Worm (Caenorhabditis elegans) whole organism, late embryonic: Measurements from ENCODE around the gene C44C10.3.

Source experiments
- K09A11.1 ChIP-seq: sonication (generic microtip); optimal IDR thresholded peaks from 2 replicates; lab custom pipeline; 2017; ENCODE audit warnings: antibody characterized with exemption, mild to moderate bottlenecking, missing genetic modification characterization, missing compliant biosample characterization; ENCODE audit not compliant: insufficient read depth
- T23F11.4 ChIP-seq: fragments of 200-800 bp; sonication (Bioruptor generic); optimal IDR thresholded peaks from 2 replicates; lab custom pipeline; 2018; ENCODE audit warnings: mild to moderate bottlenecking, missing genetic modification characterization, missing compliant biosample characterization
- Y22D7AL.16 ChIP-seq: sonication (generic microtip); optimal IDR thresholded peaks from 2 replicates; lab custom pipeline; 2016; ENCODE audit warnings: missing genetic modification characterization, missing compliant biosample characterization
- ama-1 ChIP-seq: fragments of 150-350 bp; optimal IDR thresholded peaks from 2 replicates; lab custom pipeline; 2014
- ceh-14 ChIP-seq: sonication (generic microtip); optimal IDR thresholded peaks from 2 replicates; lab custom pipeline; 2016; ENCODE audit warnings: missing genotype, missing genetic modification characterization, missing compliant biosample characterization
- ceh-19 ChIP-seq: fragments of 200-800 bp; sonication (Bioruptor generic); optimal IDR thresholded peaks from 2 replicates; lab custom pipeline; 2018; ENCODE audit warnings: mild to moderate bottlenecking, missing genetic modification characterization, missing compliant biosample characterization
- ceh-2 ChIP-seq: sonication (generic microtip); optimal IDR thresholded peaks from 2 replicates; lab custom pipeline; 2016; ENCODE audit warnings: missing genotype, missing genetic modification characterization, missing compliant biosample characterization
- ceh-22 ChIP-seq: sonication (generic microtip); optimal IDR thresholded peaks from 2 replicates; lab custom pipeline; 2017; ENCODE audit warnings: missing biosample characterization, missing genetic modification characterization
- ceh-30 ChIP-seq: fragments of 150-350 bp; optimal IDR thresholded peaks from 2 replicates; lab custom pipeline; 2014; ENCODE audit warnings: missing biosample characterization, missing genetic modification characterization
- ceh-31 ChIP-seq: sonication (generic microtip); optimal IDR thresholded peaks from 2 replicates; lab custom pipeline; 2016; ENCODE audit warnings: missing genetic modification characterization, missing compliant biosample characterization
- ceh-48 ChIP-seq: sonication (generic microtip); optimal IDR thresholded peaks from 2 replicates; lab custom pipeline; 2016; ENCODE audit warnings: missing genetic modification characterization, inconsistent platforms, missing compliant biosample characterization
- ceh-9 ChIP-seq: sonication (generic microtip); optimal IDR thresholded peaks from 2 replicates; lab custom pipeline; 2016; ENCODE audit warnings: mild to moderate bottlenecking, missing genetic modification characterization, inconsistent platforms, missing compliant biosample characterization
- dmd-4 ChIP-seq: sonication (generic microtip); optimal IDR thresholded peaks from 2 replicates; lab custom pipeline; 2016; ENCODE audit warnings: borderline replicate concordance, missing genetic modification characterization, missing compliant biosample characterization
- dve-1 ChIP-seq: sonication (generic microtip); optimal IDR thresholded peaks from 2 replicates; lab custom pipeline; 2017; ENCODE audit warnings: antibody characterized with exemption, mild to moderate bottlenecking, missing genetic modification characterization, missing compliant biosample characterization
- elt-2 ChIP-seq: sonication (generic microtip); optimal IDR thresholded peaks from 2 replicates; lab custom pipeline; 2016; ENCODE audit warnings: missing genetic modification reagents, missing genetic modification characterization, missing compliant biosample characterization
- fkh-10 ChIP-seq: fragments of 150-350 bp; optimal IDR thresholded peaks from 2 replicates; lab custom pipeline; 2014; ENCODE audit warnings: missing biosample characterization, missing genetic modification reagents, missing genetic modification characterization
- fkh-6 ChIP-seq: sonication (generic microtip); optimal IDR thresholded peaks from 2 replicates; lab custom pipeline; 2016; ENCODE audit warnings: missing genetic modification characterization, missing compliant biosample characterization
- gmeb-2 ChIP-seq: sonication (generic microtip); optimal IDR thresholded peaks from 2 replicates; lab custom pipeline; 2016; ENCODE audit warnings: missing genetic modification characterization, inconsistent platforms, missing compliant biosample characterization
- hlh-13 ChIP-seq: fragments of 200-800 bp; sonication (Bioruptor generic); optimal IDR thresholded peaks from 2 replicates; lab custom pipeline; 2018; ENCODE audit warnings: mild to moderate bottlenecking, missing genetic modification characterization, missing compliant biosample characterization
- hlh-30 ChIP-seq: sonication (generic microtip); optimal IDR thresholded peaks from 2 replicates; lab custom pipeline; 2017; ENCODE audit warnings: antibody characterized with exemption, missing genetic modification characterization, missing compliant biosample characterization; ENCODE audit not compliant: insufficient read depth
- hlh-8 ChIP-seq: sonication (generic microtip); optimal IDR thresholded peaks from 2 replicates; lab custom pipeline; 2016; ENCODE audit warnings: missing genotype, missing genetic modification characterization, missing compliant biosample characterization
- mec-3 ChIP-seq: sonication (generic microtip); optimal IDR thresholded peaks from 2 replicates; lab custom pipeline; 2016; ENCODE audit warnings: borderline replicate concordance, missing genetic modification characterization, missing compliant biosample characterization
- nfya-1 ChIP-seq: sonication (generic microtip); optimal IDR thresholded peaks from 2 replicates; lab custom pipeline; 2017; ENCODE audit warnings: missing genetic modification characterization, mild to moderate bottlenecking, missing compliant biosample characterization, antibody characterized with exemption, moderate library complexity
- nhr-11 ChIP-seq: fragments of 150-350 bp; optimal IDR thresholded peaks from 2 replicates; lab custom pipeline; 2014; ENCODE audit warnings: missing biosample characterization, missing genetic modification characterization
- npax-4 ChIP-seq: sonication (generic microtip); optimal IDR thresholded peaks from 2 replicates; lab custom pipeline; 2016; ENCODE audit warnings: missing genetic modification characterization, missing compliant biosample characterization
- odd-2 ChIP-seq: sonication (generic microtip); optimal IDR thresholded peaks from 2 replicates; lab custom pipeline; 2017; ENCODE audit warnings: antibody characterized with exemption, mild to moderate bottlenecking, missing genetic modification characterization, missing compliant biosample characterization
- pag-3 ChIP-seq: sonication (generic microtip); optimal IDR thresholded peaks from 2 replicates; lab custom pipeline; 2016; ENCODE audit warnings: missing compliant biosample characterization, missing genetic modification characterization, borderline replicate concordance
- pqm-1 ChIP-seq: sonication (generic microtip); optimal IDR thresholded peaks from 2 replicates; lab custom pipeline; 2016; ENCODE audit warnings: missing genetic modification characterization, missing compliant biosample characterization
- pros-1 ChIP-seq: fragments of 150-350 bp; optimal IDR thresholded peaks from 2 replicates; lab custom pipeline; 2014; ENCODE audit warnings: missing biosample characterization, missing genetic modification reagents, missing genetic modification characterization
- rnt-1 ChIP-seq: sonication (generic microtip); optimal IDR thresholded peaks from 2 replicates; lab custom pipeline; 2016; ENCODE audit warnings: missing genetic modification characterization, missing compliant biosample characterization
- sdc-2 ChIP-seq: sonication (generic microtip); optimal IDR thresholded peaks from 2 replicates; lab custom pipeline; 2016; ENCODE audit warnings: missing genotype, missing genetic modification characterization, missing compliant biosample characterization
- sox-4 ChIP-seq: sonication (generic microtip); optimal IDR thresholded peaks from 2 replicates; lab custom pipeline; 2017; ENCODE audit warnings: mild to moderate bottlenecking, missing genetic modification characterization, inconsistent platforms, missing compliant biosample characterization
- syd-9 ChIP-seq: sonication (generic microtip); optimal IDR thresholded peaks from 2 replicates; lab custom pipeline; 2016; ENCODE audit warnings: mild to moderate bottlenecking, missing genetic modification characterization, moderate library complexity, missing compliant biosample characterization
- unc-42 ChIP-seq: sonication (generic microtip); optimal IDR thresholded peaks from 2 replicates; lab custom pipeline; 2016; ENCODE audit warnings: missing genotype, missing genetic modification characterization, missing compliant biosample characterization
- unc-55 ChIP-seq: sonication (generic microtip); optimal IDR thresholded peaks from 2 replicates; lab custom pipeline; 2017; ENCODE audit warnings: missing biosample characterization, missing genetic modification reagents, missing genetic modification characterization
- unc-86 ChIP-seq: sonication (generic microtip); optimal IDR thresholded peaks from 2 replicates; lab custom pipeline; 2016; ENCODE audit warnings: missing genetic modification characterization, missing compliant biosample characterization
- ztf-16 ChIP-seq: sonication (generic microtip); optimal IDR thresholded peaks from 2 replicates; lab custom pipeline; 2017; ENCODE audit warnings: missing genetic modification characterization, missing compliant biosample characterization

Gene C44C10.3

ce11 chrX:11720058-11720457 lies 17.7 kb downstream of the C44C10.3 start:
- no peak for TF ChIP-seq ceh-14 (tag; lab: Kevin White, UChicago)
- no peak for TF ChIP-seq ama-1 (lab: Kevin White, UChicago)
- TF ChIP-seq mec-3, result no peak
- no peak for TF ChIP-seq ceh-2 (tag; lab: Kevin White, UChicago)
- TF ChIP-seq ceh-30 (tag; lab: Kevin White, UChicago), result no peak
- TF ChIP-seq ceh-9, result no peak
- no peak for TF ChIP-seq fkh-6 (tag; lab: Kevin White, UChicago)
- TF ChIP-seq ceh-31 (tag; lab: Kevin White, UChicago), result no peak
- no peak for TF ChIP-seq dmd-4
- no peak for TF ChIP-seq ceh-48 (tag; lab: Kevin White, UChicago)
- no peak for TF ChIP-seq pag-3 (tag; lab: Kevin White, UChicago)
- no peak for TF ChIP-seq odd-2 (tag; lab: Kevin White, UChicago)
- TF ChIP-seq gmeb-2, result no peak
- no peak for TF ChIP-seq pqm-1 (tag; lab: Kevin White, UChicago)

ce11 chrX:11723781-11724201 lies 21.5 kb downstream of the C44C10.3 start, which contains the start of gene D1053.4:
Gene D1053.4 (minus strand): TSS chrX:11723800.
- TF ChIP-seq sox-4 (no peak), unc-86 (tag; lab: Kevin White, UChicago) (no peak), unc-42 (tag; lab: Kevin White, UChicago) (peak; percentile 91), pros-1 (tag; lab: Kevin White, UChicago) (no peak), syd-9 (tag; lab: Kevin White, UChicago) (no peak), ceh-31 (tag; lab: Kevin White, UChicago) (peak; percentile 24), Y22D7AL.16 (no peak)

ce11 chrX:11725646-11726045 lies 23.3 kb downstream of the C44C10.3 start:
- TF ChIP-seq fkh-10 (GFP tag; lab: Kevin White, UChicago) (no peak), T23F11.4 (GFP tag; lab: Kevin White, UChicago) (no peak), unc-55 (GFP tag; lab: Kevin White, UChicago) (no peak), hlh-8 (no peak), ceh-22 (tag; lab: Kevin White, UChicago) (no peak), K09A11.1 (tag; lab: Kevin White, UChicago) (no peak), pag-3 (tag; lab: Kevin White, UChicago) (no peak), nhr-11 (no peak), unc-42 (tag; lab: Kevin White, UChicago) (no peak), ceh-19 (GFP tag; lab: Kevin White, UChicago) (no peak), sdc-2 (tag; lab: Kevin White, UChicago) (no peak), rnt-1 (no peak), hlh-13 (no peak), dve-1 (tag; lab: Kevin White, UChicago) (no peak), nfya-1 (tag; lab: Kevin White, UChicago) (no peak), elt-2 (no peak)
- TF ChIP-seq, all 69 proteins: peak for 0

- no peak for TF ChIP-seq hlh-8
- TF ChIP-seq ztf-16 (tag; lab: Kevin White, UChicago), result no peak
- TF ChIP-seq ceh-14 (tag; lab: Kevin White, UChicago), result no peak
- TF ChIP-seq nhr-11, result no peak
- no peak for TF ChIP-seq mec-3
Observed at ce11 chrX:11726450-11726849, 24.1 kb downstream of the C44C10.3 start.

DNA sequence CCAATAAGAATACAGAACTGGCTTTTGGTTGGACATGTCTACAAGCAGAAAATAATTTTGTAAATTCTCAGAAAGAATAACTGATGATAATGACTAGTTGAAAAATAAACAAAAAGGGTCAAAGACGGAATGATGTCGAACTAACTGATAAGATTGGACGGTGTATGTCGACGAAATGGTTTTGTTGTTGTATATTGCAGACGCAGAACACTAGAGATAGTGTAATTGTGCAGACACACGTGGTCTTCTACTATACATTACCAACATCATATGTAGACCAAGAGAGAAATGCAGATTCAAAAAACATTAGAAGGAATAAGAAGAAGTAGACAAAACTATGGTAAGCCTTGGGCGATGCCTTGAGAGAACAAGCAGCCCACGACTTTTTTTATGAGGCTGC lies 25.4 kb downstream of the C44C10.3 start, which contains the start of the genes gst-42 and D1053.2:
TSS of gene gst-42 (minus strand) at position 176 of the 400 bp plus-strand sequence.
TSS of gene D1053.2 (plus strand) at position 391 of the 400 bp plus-strand sequence.
- TF ChIP-seq hlh-30 (peak; percentile 4), elt-2 (peak; percentile 72), npax-4 (tag; lab: Kevin White, UChicago) (no peak)
